Worm (Caenorhabditis elegans) whole organism, late embryonic: ENCODE data around the gene F09E5.14.

Source experiments
- ama-1 ChIP-seq: fragments of 150-350 bp; optimal IDR thresholded peaks from 2 replicates; lab custom pipeline; 2014
- elt-2 ChIP-seq: sonication (generic microtip); optimal IDR thresholded peaks from 2 replicates; lab custom pipeline; 2016; ENCODE audit warnings: missing genetic modification reagents, missing genetic modification characterization, missing compliant biosample characterization
- ets-4 ChIP-seq: sonication (generic microtip); optimal IDR thresholded peaks from 2 replicates; lab custom pipeline; 2016; ENCODE audit warnings: missing genetic modification characterization, missing compliant biosample characterization
- eyg-1 ChIP-seq: sonication (generic microtip); optimal IDR thresholded peaks from 2 replicates; lab custom pipeline; 2016; ENCODE audit warnings: missing genotype, missing genetic modification characterization, missing compliant biosample characterization
- nhr-11 ChIP-seq: fragments of 150-350 bp; optimal IDR thresholded peaks from 2 replicates; lab custom pipeline; 2014; ENCODE audit warnings: missing biosample characterization, missing genetic modification characterization
- tbx-7 ChIP-seq: sonication (generic microtip); optimal IDR thresholded peaks from 2 replicates; lab custom pipeline; 2016; ENCODE audit warnings: missing genotype, missing genetic modification characterization, missing compliant biosample characterization

DNA sequence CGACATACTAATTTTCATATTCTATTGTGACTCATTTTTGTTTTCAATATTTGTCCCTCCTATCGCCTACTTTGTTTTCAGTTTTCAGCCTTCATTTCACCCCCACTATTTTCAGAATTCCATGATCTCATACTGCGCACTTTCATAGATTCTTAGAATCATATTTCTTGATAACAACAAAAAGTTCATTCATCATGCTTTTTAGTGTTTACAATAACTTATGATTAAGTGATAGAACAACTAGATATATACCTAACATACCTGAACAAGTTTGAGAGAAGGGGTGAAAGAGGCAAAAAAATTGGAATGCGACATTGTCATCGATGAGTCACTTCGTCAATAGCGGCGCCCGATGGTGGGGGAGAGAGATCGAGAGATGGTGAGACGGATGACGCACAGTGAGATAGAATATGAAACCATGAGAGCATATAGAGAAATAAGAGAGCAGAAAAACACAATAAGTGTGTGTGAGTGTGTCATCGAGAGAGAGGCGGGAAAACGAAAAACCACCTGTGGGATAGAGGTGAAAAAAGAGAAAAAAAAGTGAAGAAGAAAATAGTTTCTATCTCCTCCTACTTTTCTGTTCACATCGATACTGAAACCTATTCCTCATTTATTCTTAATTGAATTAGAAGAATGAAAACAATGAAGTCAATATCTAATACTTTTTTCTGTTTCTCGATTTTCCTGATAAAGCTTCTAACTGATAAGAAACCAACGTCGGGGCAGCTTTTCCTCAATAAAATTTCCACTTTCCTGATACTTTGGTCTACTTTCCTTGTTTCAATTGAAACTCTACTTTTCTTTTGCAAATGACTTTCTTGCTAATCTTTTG, 7.8 kb downstream of the F09E5.14 start:
- TF ChIP-seq eyg-1 (tag; lab: Kevin White, UChicago) (no peak), tbx-7 (tag; lab: Kevin White, UChicago) (no peak), nhr-11 (tag; lab: Kevin White, UChicago) (no peak), elt-2 (tag; lab: Kevin White, UChicago) (peak; percentile 64), ets-4 (tag; lab: Kevin White, UChicago) (no peak), ama-1 (lab: Kevin White, UChicago) (peak; percentile 15)
